Worm (Caenorhabditis elegans) whole organism, late embryonic: ENCODE measurements around the gene smk-1.

Experiments used
- C08G9.2 ChIP-seq: sonication (generic microtip); optimal IDR thresholded peaks from 2 replicates; lab custom pipeline; 2016; ENCODE audit warnings: mild to moderate bottlenecking, missing genetic modification characterization, moderate library complexity, missing compliant biosample characterization
- ama-1 ChIP-seq: fragments of 150-350 bp; optimal IDR thresholded peaks from 2 replicates; lab custom pipeline; 2014
- ceh-9 ChIP-seq: sonication (generic microtip); optimal IDR thresholded peaks from 2 replicates; lab custom pipeline; 2016; ENCODE audit warnings: mild to moderate bottlenecking, missing genetic modification characterization, inconsistent platforms, missing compliant biosample characterization
- elt-2 ChIP-seq: sonication (generic microtip); optimal IDR thresholded peaks from 2 replicates; lab custom pipeline; 2016; ENCODE audit warnings: missing genetic modification reagents, missing genetic modification characterization, missing compliant biosample characterization
- fkh-10 ChIP-seq: fragments of 150-350 bp; optimal IDR thresholded peaks from 2 replicates; lab custom pipeline; 2014; ENCODE audit warnings: missing biosample characterization, missing genetic modification reagents, missing genetic modification characterization
- gmeb-2 ChIP-seq: sonication (generic microtip); optimal IDR thresholded peaks from 2 replicates; lab custom pipeline; 2016; ENCODE audit warnings: missing genetic modification characterization, inconsistent platforms, missing compliant biosample characterization
- hlh-30 ChIP-seq: sonication (generic microtip); optimal IDR thresholded peaks from 2 replicates; lab custom pipeline; 2017; ENCODE audit warnings: antibody characterized with exemption, missing genetic modification characterization, missing compliant biosample characterization; ENCODE audit not compliant: insufficient read depth
- rnt-1 ChIP-seq: sonication (generic microtip); optimal IDR thresholded peaks from 2 replicates; lab custom pipeline; 2016; ENCODE audit warnings: missing genetic modification characterization, missing compliant biosample characterization
- tbx-2 ChIP-seq: sonication (generic microtip); optimal IDR thresholded peaks from 2 replicates; lab custom pipeline; 2016; ENCODE audit warnings: missing genetic modification characterization, missing compliant biosample characterization
- unc-86 ChIP-seq: sonication (generic microtip); optimal IDR thresholded peaks from 2 replicates; lab custom pipeline; 2016; ENCODE audit warnings: missing genetic modification characterization, missing compliant biosample characterization
- ztf-16 ChIP-seq: sonication (generic microtip); optimal IDR thresholded peaks from 2 replicates; lab custom pipeline; 2017; ENCODE audit warnings: missing genetic modification characterization, missing compliant biosample characterization

ce11 chrV:8641266-8641665 is 33.7 kb downstream of the smk-1 start, which contains the start of gene F28A12.3:
- no peak for TF ChIP-seq rnt-1
- no peak for TF ChIP-seq C08G9.2
- TF ChIP-seq ztf-16 (tag; lab: Kevin White, UChicago): no peak
- no peak for TF ChIP-seq hlh-30 (tag; lab: Kevin White, UChicago)
- TF ChIP-seq ceh-9 (tag; lab: Kevin White, UChicago): no peak
- TF ChIP-seq tbx-2 (tag; lab: Kevin White, UChicago): no peak
- no peak for TF ChIP-seq unc-86 (tag; lab: Kevin White, UChicago)
- TF ChIP-seq gmeb-2 (tag; lab: Kevin White, UChicago): no peak
- no peak for TF ChIP-seq ama-1 (lab: Kevin White, UChicago)
- TF ChIP-seq elt-2 (tag; lab: Kevin White, UChicago): no peak
- no peak for TF ChIP-seq fkh-10 (GFP tag; lab: Kevin White, UChicago)
